Worm (Caenorhabditis elegans) whole organism, dauer: Measurements from ENCODE around the gene K09D9.3.

ENCODE experiments used
- unc-62 ChIP-seq: sonication (generic microtip); optimal IDR thresholded peaks from 2 replicates; lab custom pipeline; 2017; ENCODE audit warnings: missing biosample characterization, missing genetic modification reagents, missing genetic modification characterization

The K09D9.3 gene

ce11 chrV:4019188-4019587, at the start of gene K09D9.3:
Gene K09D9.3, plus strand, starts transcription at chrV:4019488.
- no peak for TF ChIP-seq unc-62 (GFP tag; lab: Kevin White, UChicago)

ce11 chrV:3969664-3970063, 49.6 kb upstream of the K09D9.3 start:
- no peak for TF ChIP-seq unc-62 (GFP tag; lab: Kevin White, UChicago)

ce11 chrV:3970410-3970809, 48.9 kb upstream of the K09D9.3 start, which contains the start of gene cyp-34A9:
Gene cyp-34A9, minus strand, starts transcription at chrV:3970540.
- TF ChIP-seq unc-62 (GFP tag; lab: Kevin White, UChicago) = no peak

- no peak for TF ChIP-seq unc-62 (GFP tag; lab: Kevin White, UChicago)
Observed at ce11 chrV:3972846-3973245, 46.4 kb upstream of the K09D9.3 start, which contains the start of gene cyp-34A10. Gene cyp-34A10, minus strand, starts transcription at chrV:3972991.

- no peak for TF ChIP-seq unc-62 (GFP tag; lab: Kevin White, UChicago)
Observed at ce11 chrV:3974361-3974760, 44.9 kb upstream of the K09D9.3 start, which contains the start of gene str-82. Gene str-82, plus strand, starts transcription at chrV:3974661.

- no peak for TF ChIP-seq unc-62 (GFP tag; lab: Kevin White, UChicago)
Observed at ce11 chrV:3976964-3977363, 42.3 kb upstream of the K09D9.3 start, which contains the start of gene str-83. Gene str-83, plus strand, starts transcription at chrV:3977264.

ce11 chrV:3979053-3979452, 40.2 kb upstream of the K09D9.3 start, which contains the start of gene nlp-34:
Gene nlp-34, minus strand, starts transcription at chrV:3979134.
- TF ChIP-seq unc-62 (GFP tag; lab: Kevin White, UChicago) = no peak

ce11 chrV:3979819-3980218, 39.5 kb upstream of the K09D9.3 start, which contains the start of gene nlp-31:
Gene nlp-31, plus strand, starts transcription at chrV:3980055.
- no peak for TF ChIP-seq unc-62 (GFP tag; lab: Kevin White, UChicago)

ce11 chrV:3980228-3980933, 38.9 kb upstream of the K09D9.3 start:
- no peak for TF ChIP-seq unc-62 (GFP tag; lab: Kevin White, UChicago)

- no peak for TF ChIP-seq unc-62 (GFP tag; lab: Kevin White, UChicago)
Observed at ce11 chrV:3981680-3982079, 37.6 kb upstream of the K09D9.3 start, which contains the start of gene nlp-30. Gene nlp-30, plus strand, starts transcription at chrV:3981980.

- no peak for TF ChIP-seq unc-62 (GFP tag; lab: Kevin White, UChicago)
Observed at ce11 chrV:3984178-3984577, 35.1 kb upstream of the K09D9.3 start, which contains the start of gene nlp-29. Gene nlp-29, plus strand, starts transcription at chrV:3984425.

ce11 chrV:3985104-3985503, 34.2 kb upstream of the K09D9.3 start:
- TF ChIP-seq unc-62 (GFP tag; lab: Kevin White, UChicago) = no peak

ce11 chrV:3987616-3988015, 31.7 kb upstream of the K09D9.3 start, which contains the start of gene nlp-28:
Gene nlp-28, plus strand, starts transcription at chrV:3987900.
- TF ChIP-seq unc-62 (GFP tag; lab: Kevin White, UChicago) = no peak

- no peak for TF ChIP-seq unc-62 (GFP tag; lab: Kevin White, UChicago)
Observed at ce11 chrV:3989070-3989469, 30.2 kb upstream of the K09D9.3 start, which contains the start of gene nlp-27. Gene nlp-27, plus strand, starts transcription at chrV:3989378.

ce11 chrV:3992334-3992733, 27.0 kb upstream of the K09D9.3 start:
- no peak for TF ChIP-seq unc-62 (GFP tag; lab: Kevin White, UChicago)

ce11 chrV:3994048-3994447, 25.2 kb upstream of the K09D9.3 start, which contains the start of gene K09D9.9:
Gene K09D9.9, minus strand, starts transcription at chrV:3994148.
- no peak for TF ChIP-seq unc-62 (GFP tag; lab: Kevin White, UChicago)

- TF ChIP-seq unc-62 (GFP tag; lab: Kevin White, UChicago) = no peak
Observed at ce11 chrV:3995838-3996237, 23.4 kb upstream of the K09D9.3 start, which contains the start of gene srx-62. Gene srx-62, minus strand, starts transcription at chrV:3995938.
